Worm (Caenorhabditis elegans): Measurements from ENCODE around the gene idpp-3.

idpp-3 gene

ce11 chrX:14928854-14929253 lies 32.5 kb downstream of the idpp-3 start, which contains the start of gene ntr-2:
TSS of gene ntr-2 (minus strand) at chrX:14928954.
- TF ChIP-seq nhr-237 (tag; optimal IDR thresholded peaks at IDR 0.05) (no peak), unc-62 (GFP tag; optimal IDR thresholded peaks at IDR 0.05) (no peak), egl-27 (tag; optimal IDR thresholded peaks at IDR 0.05) (no peak), alr-1 (tag; optimal IDR thresholded peaks at IDR 0.05) (no peak), R02D3.7 (tag; optimal IDR thresholded peaks at IDR 0.05) (no peak), zag-1 (tag; optimal IDR thresholded peaks at IDR 0.05) (no peak), peb-1 (tag; optimal IDR thresholded peaks at IDR 0.05) (no peak), unc-39 (tag; optimal IDR thresholded peaks at IDR 0.05) (no peak), dmd-4 (tag; optimal IDR thresholded peaks at IDR 0.05) (no peak)

- no peak for TF ChIP-seq unc-62 (GFP tag; optimal IDR thresholded peaks at IDR 0.05)
- no peak for TF ChIP-seq lin-13 (GFP tag; optimal IDR thresholded peaks at IDR 0.05)
- no peak for TF ChIP-seq mbf-1 (tag; optimal IDR thresholded peaks at IDR 0.05)
- TF ChIP-seq nhr-25 (tag; optimal IDR thresholded peaks at IDR 0.05): no peak
- no peak for TF ChIP-seq elt-1 (tag; optimal IDR thresholded peaks at IDR 0.05)
- no peak for TF ChIP-seq alr-1 (tag; optimal IDR thresholded peaks at IDR 0.05)
- no peak for TF ChIP-seq crh-2 (tag; optimal IDR thresholded peaks at IDR 0.05)
- TF ChIP-seq unc-55 (GFP tag; optimal IDR thresholded peaks at IDR 0.05): no peak
- no peak for TF ChIP-seq nhr-129 (tag; optimal IDR thresholded peaks at IDR 0.05)
- TF ChIP-seq lsy-2 (tag; optimal IDR thresholded peaks at IDR 0.05): no peak
These were observed 38.6 kb downstream of the idpp-3 start for ce11 chrX:14922758-14923157.

ce11 chrX:14920880-14921279 lies 40.5 kb downstream of the idpp-3 start:
- TF ChIP-seq ztf-11 (tag; optimal IDR thresholded peaks at IDR 0.05) (no peak), sem-4 (tag; optimal IDR thresholded peaks at IDR 0.05) (no peak), elt-1 (tag; optimal IDR thresholded peaks at IDR 0.05) (no peak), lin-11 (tag; optimal IDR thresholded peaks at IDR 0.05) (no peak), fos-1 (tag; optimal IDR thresholded peaks at IDR 0.05) (no peak), C34F6.9 (tag; optimal IDR thresholded peaks at IDR 0.05) (no peak), nhr-10 (tag; optimal IDR thresholded peaks at IDR 0.05) (no peak), skn-1 (tag; optimal IDR thresholded peaks at IDR 0.05) (no peak)

- TF ChIP-seq Y55F3AM.14 (GFP tag; optimal IDR thresholded peaks at IDR 0.05) (no peak), R02D3.7 (tag; optimal IDR thresholded peaks at IDR 0.05) (no peak), snpc-4 (tag; optimal IDR thresholded peaks at IDR 0.05) (no peak), ceh-82 (tag; optimal IDR thresholded peaks at IDR 0.05) (no peak), lin-39 (tag; optimal IDR thresholded peaks at IDR 0.05) (no peak), ZK546.5 (tag; optimal IDR thresholded peaks at IDR 0.05) (no peak), fos-1 (tag; optimal IDR thresholded peaks at IDR 0.05) (no peak), unc-55 (GFP tag; optimal IDR thresholded peaks at IDR 0.05) (no peak), dmd-4 (tag; optimal IDR thresholded peaks at IDR 0.05) (no peak), skn-1 (tag; optimal IDR thresholded peaks at IDR 0.05) (no peak), ceh-16 (tag; optimal IDR thresholded peaks at IDR 0.05) (no peak), ama-1 (optimal IDR thresholded peaks at IDR 0.05) (no peak), alr-1 (tag; optimal IDR thresholded peaks at IDR 0.05) (no peak), ztf-11 (tag; optimal IDR thresholded peaks at IDR 0.05) (no peak), aly-2 (tag; optimal IDR thresholded peaks at IDR 0.05) (no peak), F13H6.1 (tag; optimal IDR thresholded peaks at IDR 0.05) (no peak)
These were observed 42.8 kb downstream of the idpp-3 start, which contains the start of gene npr-40 for ce11 chrX:14918538-14918937. TSS of gene npr-40 (plus strand) at chrX:14918838.

ce11 chrX:14916767-14917166 lies 44.6 kb downstream of the idpp-3 start:
- TF ChIP-seq ztf-11 (tag; optimal IDR thresholded peaks at IDR 0.05) (no peak), dmd-4 (tag; optimal IDR thresholded peaks at IDR 0.05) (no peak), nhr-23 (tag; optimal IDR thresholded peaks at IDR 0.05) (no peak), unc-55 (GFP tag; optimal IDR thresholded peaks at IDR 0.05) (no peak), crh-2 (tag; optimal IDR thresholded peaks at IDR 0.05) (no peak), ceh-16 (tag; optimal IDR thresholded peaks at IDR 0.05) (no peak), lin-13 (GFP tag; optimal IDR thresholded peaks at IDR 0.05) (no peak), C34F6.9 (tag; optimal IDR thresholded peaks at IDR 0.05) (no peak)

ce11 chrX:14910689-14911088 lies 50.7 kb downstream of the idpp-3 start:
- TF ChIP-seq snpc-4 (tag; optimal IDR thresholded peaks at IDR 0.05) (no peak), skn-1 (tag; optimal IDR thresholded peaks at IDR 0.05) (no peak), elt-1 (tag; optimal IDR thresholded peaks at IDR 0.05) (no peak), egl-27 (tag; optimal IDR thresholded peaks at IDR 0.05) (no peak), fos-1 (tag; optimal IDR thresholded peaks at IDR 0.05) (no peak), sem-4 (tag; optimal IDR thresholded peaks at IDR 0.05) (no peak)
